Worm (Caenorhabditis elegans): ENCODE measurements around the gene F54H12.5.

DNA sequence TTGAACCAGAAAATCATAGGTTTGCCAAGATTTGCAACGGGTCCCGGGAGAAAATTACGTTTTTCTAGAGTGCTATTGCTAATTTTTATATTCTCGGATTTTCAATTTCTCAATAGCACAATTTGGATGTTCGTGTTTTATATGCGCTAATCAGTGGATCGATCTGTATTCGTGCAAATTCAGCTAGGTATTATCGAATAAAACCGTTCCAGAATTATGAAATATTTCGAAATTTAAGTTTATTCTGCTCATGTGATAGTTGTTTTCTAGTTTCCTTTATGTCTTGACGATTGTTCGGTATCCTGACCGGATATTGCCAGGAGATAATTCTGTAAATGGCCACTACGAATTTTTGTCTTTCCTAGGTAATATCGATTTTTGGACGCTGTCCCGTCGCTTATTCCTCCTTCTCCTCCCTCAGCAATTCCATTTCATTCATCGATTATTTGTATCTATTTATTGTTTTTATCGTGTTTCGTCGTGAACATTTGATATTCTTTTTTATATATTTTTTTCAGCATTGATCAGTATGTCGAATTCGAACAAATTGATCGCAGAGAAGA, 38.4 kb upstream of the F54H12.5 start, which contains the start of gene cit-1.2:
- TF ChIP-seq nhr-237 (tag; optimal IDR thresholded peaks at IDR 0.05) (no peak), elt-3 (tag; optimal IDR thresholded peaks at IDR 0.05) (no peak), mep-1 (tag; optimal IDR thresholded peaks at IDR 0.05) (no peak), ztf-11 (tag; optimal IDR thresholded peaks at IDR 0.05) (no peak), unc-62 (GFP tag; optimal IDR thresholded peaks at IDR 0.05) (no peak), nhr-28 (tag; optimal IDR thresholded peaks at IDR 0.05) (no peak)

Measured in whole organism, mixed stage, embryonic.